Fruit fly (Drosophila melanogaster): ENCODE results near the gene Hsp60A.

- TF ChIP-seq CG10348 (GFP tag; IDR thresholded peaks at IDR 0.05) (no peak), CG17806 (tag; optimal IDR thresholded peaks at IDR 0.05) (no peak), Pif1B (GFP tag; optimal IDR thresholded peaks at IDR 0.05) (no peak), CG34367 (tag; optimal IDR thresholded peaks at IDR 0.05) (no peak), fd96Ca (GFP tag; IDR thresholded peaks at IDR 0.05) (no peak), CG8301 (tag; optimal IDR thresholded peaks at IDR 0.05) (no peak), CG13204 (GFP tag; optimal IDR thresholded peaks at IDR 0.05) (no peak), EcR (GFP tag; optimal IDR thresholded peaks at IDR 0.05) (no peak), CG4496 (GFP tag; IDR thresholded peaks at IDR 0.05) (no peak), Pif1A (GFP tag; optimal IDR thresholded peaks at IDR 0.05) (no peak), gl (tag; optimal IDR thresholded peaks at IDR 0.05) (no peak), CG8159 (tag; optimal IDR thresholded peaks at IDR 0.05) (peak; percentile 7)
Measured at dm6 chrX:11159710-11160446, 51.6 kb downstream of the Hsp60A start, which contains the start of gene CG32668.
